Fruit fly (Drosophila melanogaster): ENCODE results near the gene CG4199.

The CG4199 gene

dm6 chrX:2121716-2122601, 48.7 kb upstream of the CG4199 start (continued):
- peak; percentile 44 for TF ChIP-seq corto (GFP tag; optimal IDR thresholded peaks at IDR 0.05)
- TF ChIP-seq hb (GFP tag; IDR thresholded peaks at IDR 0.05; ENCODE audit: partially characterized antibody): no peak
- TF ChIP-seq hkb (optimal IDR thresholded peaks at IDR 0.05): no peak
- peak; percentile 43; the same call in 1 of the 2 replicates for TF ChIP-seq hkb (GFP tag; IDR thresholded peaks at IDR 0.05)
- TF ChIP-seq lola (GFP tag; optimal IDR thresholded peaks at IDR 0.05): peak in 1 of 3 experiments; percentile 50
- TF ChIP-seq D (optimal IDR thresholded peaks at IDR 0.05): no peak
- TF ChIP-seq D (GFP tag; optimal IDR thresholded peaks at IDR 0.05): peak; percentile 46
- no peak for TF ChIP-seq zen (tag; optimal IDR thresholded peaks at IDR 0.05)
- TF ChIP-seq crp (GFP tag; optimal IDR thresholded peaks at IDR 0.05): no peak
- TF ChIP-seq CG18599 (GFP tag; optimal IDR thresholded peaks at IDR 0.05): peak; percentile 18
- TF ChIP-seq CG10979 (tag; optimal IDR thresholded peaks at IDR 0.05): peak; percentile 56
- peak; percentile 15 for TF ChIP-seq odd (GFP tag; optimal IDR thresholded peaks at IDR 0.05)
- TF ChIP-seq CG2120 (GFP tag; optimal IDR thresholded peaks at IDR 0.05): peak; percentile 12
- peak; percentile 50 for TF ChIP-seq CG2678 (tag; optimal IDR thresholded peaks at IDR 0.05)
- peak; percentile 10 for TF ChIP-seq CG17385 (GFP tag; optimal IDR thresholded peaks at IDR 0.05)
- peak in 1 of 3 experiments; percentile 36 for TF ChIP-seq Stat92E (GFP tag; optimal IDR thresholded peaks at IDR 0.05)
- no peak for TF ChIP-seq CG14965 (GFP tag; optimal IDR thresholded peaks at IDR 0.05; ENCODE audit: borderline replicate concordance)
- TF ChIP-seq CG3407 (GFP tag; optimal IDR thresholded peaks at IDR 0.05): peak; percentile 3
- 0 out of 2 replicates have a peak, but pooled peaks have one; percentile 38 for TF ChIP-seq CG17328 (GFP tag; IDR thresholded peaks at IDR 0.05)
- TF ChIP-seq unpg (GFP tag; optimal IDR thresholded peaks at IDR 0.05): peak; percentile 49
- TF ChIP-seq h (optimal IDR thresholded peaks at IDR 0.05): no peak
- peak in 1 of 2 experiments; percentile 10 for TF ChIP-seq Hr78 (GFP tag; optimal IDR thresholded peaks at IDR 0.05)
- peak; percentile 96 for TF ChIP-seq grau (tag; optimal IDR thresholded peaks at IDR 0.05)
- TF ChIP-seq Xbp1 (GFP tag; optimal IDR thresholded peaks at IDR 0.05): peak; percentile 18
- TF ChIP-seq CG1024 (GFP tag; IDR thresholded peaks at IDR 0.05): peak; percentile 21; the same call in 1 of the 2 replicates
- TF ChIP-seq CG16863 (GFP tag; optimal IDR thresholded peaks at IDR 0.05): peak; percentile 22
- TF ChIP-seq CG9609 (GFP tag; optimal IDR thresholded peaks at IDR 0.05): peak; percentile 2
- peak; percentile 32; the same call in 1 of the 2 replicates for TF ChIP-seq Xrp1 (GFP tag; IDR thresholded peaks at IDR 0.05)
- TF ChIP-seq CG8388 (GFP tag; optimal IDR thresholded peaks at IDR 0.05): peak; percentile 79
- TF ChIP-seq peb (GFP tag; IDR thresholded peaks at IDR 0.05): 0 out of 2 replicates have a peak, but pooled peaks have one; percentile 34
- no peak for TF ChIP-seq CG15514 (GFP tag; optimal IDR thresholded peaks at IDR 0.05)
- peak; percentile 45 for TF ChIP-seq PHDP (tag; optimal IDR thresholded peaks at IDR 0.05)
- peak; percentile 16 for TF ChIP-seq CG8359 (GFP tag; optimal IDR thresholded peaks at IDR 0.05; ENCODE audit: borderline replicate concordance)
- TF ChIP-seq pum (GFP tag; optimal IDR thresholded peaks at IDR 0.05): peak; percentile 40
- peak; percentile 12 for TF ChIP-seq CG30431 (GFP tag; optimal IDR thresholded peaks at IDR 0.05)
- TF ChIP-seq sug (tag; optimal IDR thresholded peaks at IDR 0.05): no peak
- peak; percentile 76 for TF ChIP-seq D19A (tag; optimal IDR thresholded peaks at IDR 0.05)
- TF ChIP-seq dmrt11E (tag; optimal IDR thresholded peaks at IDR 0.05): peak; percentile 62
- peak; percentile 38 for TF ChIP-seq CG17359 (tag; optimal IDR thresholded peaks at IDR 0.05)
- 0 out of 2 replicates have a peak, but pooled peaks have one; percentile 22 for TF ChIP-seq CG32532 (GFP tag; IDR thresholded peaks at IDR 0.05)
- TF ChIP-seq cg (GFP tag; optimal IDR thresholded peaks at IDR 0.05): peak; percentile 9
- TF ChIP-seq CG31441 (GFP tag; IDR thresholded peaks at IDR 0.05): peak; percentile 50
- peak; percentile 29 for TF ChIP-seq CoRest (tag; optimal IDR thresholded peaks at IDR 0.05)
- peak; percentile 26; the same call in 1 of the 2 replicates for TF ChIP-seq Ada2b (GFP tag; IDR thresholded peaks at IDR 0.05)
- peak; percentile 23 for TF ChIP-seq gcm (GFP tag; optimal IDR thresholded peaks at IDR 0.05)
- peak; percentile 11 for TF ChIP-seq org-1 (GFP tag; optimal IDR thresholded peaks at IDR 0.05)
- TF ChIP-seq pho (GFP tag; optimal IDR thresholded peaks at IDR 0.05): no peak

All from whole organism, embryonic.